Fruit fly (Drosophila melanogaster): Measurements from ENCODE around the gene eIF2Bbeta.

DNA sequence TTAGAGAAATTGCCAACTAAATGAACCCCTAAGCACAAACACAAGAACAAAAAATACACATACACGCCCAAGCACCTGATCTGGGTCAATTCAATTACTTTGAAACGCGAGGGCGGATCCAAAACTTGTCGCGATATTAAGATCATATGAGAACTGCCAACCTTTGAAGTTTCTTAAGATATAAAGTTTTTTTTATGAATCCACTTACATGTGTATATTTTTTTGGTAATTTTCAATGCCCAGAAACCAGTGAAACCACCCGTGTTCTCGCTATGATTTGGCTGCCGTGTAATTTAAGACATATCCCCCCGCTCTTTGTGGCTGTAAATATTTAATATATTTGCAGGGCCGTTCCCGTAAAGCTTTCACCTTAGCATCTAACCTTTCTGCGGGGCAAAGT lies 45.3 kb downstream of the eIF2Bbeta start:
- peak; percentile 28; the same call in 1 of the 2 replicates for TF ChIP-seq HLH3B (GFP tag; IDR thresholded peaks at IDR 0.05)
- TF ChIP-seq CG10321 (GFP tag; IDR thresholded peaks at IDR 0.05): no peak
- TF ChIP-seq CG2875 (GFP tag; optimal IDR thresholded peaks at IDR 0.05): no peak
- no peak for TF ChIP-seq Gug (GFP tag; IDR thresholded peaks at IDR 0.05)
- no peak for TF ChIP-seq CG13123 (GFP tag; optimal IDR thresholded peaks at IDR 0.05)
- no peak for TF ChIP-seq klu (GFP tag; IDR thresholded peaks at IDR 0.05)
- TF ChIP-seq odd (GFP tag; optimal IDR thresholded peaks at IDR 0.05): no peak
